Worm (Caenorhabditis elegans): ENCODE results near the gene Y61A9LA.3.
"Not testable (repeated sequence)": the region's sequence is repeated elsewhere in the genome, so short reads cannot be mapped to it uniquely, and the experiment has no call there.

The Y61A9LA.3 gene

DNA sequence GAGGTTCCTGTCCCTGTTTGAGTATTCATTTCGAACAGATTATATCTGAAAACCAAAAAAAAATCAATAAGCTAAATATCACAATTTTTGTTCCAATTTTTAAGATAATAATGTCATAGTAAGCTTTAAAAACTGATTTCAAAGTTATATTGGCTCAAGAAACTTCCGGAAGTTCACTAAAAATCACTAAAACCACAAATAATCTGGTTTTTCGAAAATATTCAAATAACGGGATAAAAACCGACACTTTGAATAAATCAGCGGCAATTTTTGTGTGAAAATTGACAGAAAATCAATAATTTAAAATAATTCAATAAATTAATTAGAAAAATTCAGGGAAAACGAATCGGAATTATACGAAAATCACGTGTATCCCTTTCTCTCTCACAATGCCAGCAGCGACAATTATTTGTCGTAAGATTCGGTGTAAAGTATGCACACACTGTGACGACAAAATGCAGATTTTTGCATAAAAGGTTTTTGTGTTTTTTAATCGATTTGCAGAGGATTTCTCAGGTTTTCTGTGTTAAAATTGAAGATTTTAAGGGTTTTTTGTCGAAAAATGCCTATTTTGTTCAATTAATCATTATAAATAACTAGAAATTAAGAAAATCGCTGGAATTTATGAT is 820 bp upstream of the Y61A9LA.3 start, which contains the start of gene sut-2:
TSS of gene sut-2 (minus strand) at position 51 of the 629 bp plus-strand sequence.
- TF ChIP-seq ceh-13 (GFP tag; optimal IDR thresholded peaks at IDR 0.05) (no peak), B0310.2 (tag; optimal IDR thresholded peaks at IDR 0.05) (no peak), ama-1 (optimal IDR thresholded peaks at IDR 0.05) (no peak), tra-4 (tag; optimal IDR thresholded peaks at IDR 0.05) (no peak), scrt-1 (GFP tag; IDR thresholded peaks at IDR 0.05) (no peak), tbx-37 (GFP tag; conservative IDR thresholded peaks at IDR 0.05) (no peak), hnd-1 (tag; optimal IDR thresholded peaks at IDR 0.05) (no peak), sea-1 (GFP tag; conservative IDR thresholded peaks at IDR 0.05) (no peak), flt-1 (GFP tag; IDR thresholded peaks at IDR 0.05) (no peak), ceh-36 (tag; optimal IDR thresholded peaks at IDR 0.05) (no peak), pes-1 (GFP tag; IDR thresholded peaks at IDR 0.05) (no peak), aly-1 (tag; optimal IDR thresholded peaks at IDR 0.05) (no peak), hmbx-1 (tag; optimal IDR thresholded peaks at IDR 0.05) (no peak), tbx-11 (GFP tag; IDR thresholded peaks at IDR 0.05) (no peak)

DNA sequence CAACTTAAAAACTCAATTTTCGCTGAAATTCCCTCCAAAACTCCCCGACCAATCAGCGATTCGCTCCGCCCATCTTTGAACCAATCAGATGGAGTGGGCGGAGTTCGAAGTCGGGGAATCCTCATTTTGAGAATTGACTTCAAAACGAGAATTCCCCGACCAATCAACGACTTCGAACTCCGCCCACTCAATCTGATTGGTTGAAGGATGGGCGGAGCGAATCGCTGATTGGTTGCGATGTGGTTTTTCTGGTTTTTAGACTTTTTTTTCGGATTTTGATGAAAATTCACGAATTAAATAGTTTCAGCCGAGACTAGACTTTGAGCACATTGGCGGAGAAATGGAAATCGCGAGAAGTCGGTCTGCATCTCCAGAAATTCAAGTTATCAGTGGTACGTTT is 1.1 kb downstream of the Y61A9LA.3 start:
- TF ChIP-seq ets-7 (tag; optimal IDR thresholded peaks at IDR 0.05) = no peak
- no peak for TF ChIP-seq ama-1 (optimal IDR thresholded peaks at IDR 0.05)
- no peak for TF ChIP-seq ceh-36 (tag; optimal IDR thresholded peaks at IDR 0.05)
- TF ChIP-seq aly-1 (tag; optimal IDR thresholded peaks at IDR 0.05) = no peak
- no peak for TF ChIP-seq ceh-13 (GFP tag; optimal IDR thresholded peaks at IDR 0.05)
- TF ChIP-seq pes-1 (GFP tag; IDR thresholded peaks at IDR 0.05) = no peak
- no peak for TF ChIP-seq B0310.2 (tag; optimal IDR thresholded peaks at IDR 0.05)
- TF ChIP-seq tbx-11 (GFP tag; IDR thresholded peaks at IDR 0.05) = no peak
- TF ChIP-seq hmg-4 (GFP tag; optimal IDR thresholded peaks at IDR 0.05) = no peak
- TF ChIP-seq hnd-1 (tag; optimal IDR thresholded peaks at IDR 0.05) = no peak
- TF ChIP-seq hmbx-1 (tag; optimal IDR thresholded peaks at IDR 0.05) = no peak

DNA sequence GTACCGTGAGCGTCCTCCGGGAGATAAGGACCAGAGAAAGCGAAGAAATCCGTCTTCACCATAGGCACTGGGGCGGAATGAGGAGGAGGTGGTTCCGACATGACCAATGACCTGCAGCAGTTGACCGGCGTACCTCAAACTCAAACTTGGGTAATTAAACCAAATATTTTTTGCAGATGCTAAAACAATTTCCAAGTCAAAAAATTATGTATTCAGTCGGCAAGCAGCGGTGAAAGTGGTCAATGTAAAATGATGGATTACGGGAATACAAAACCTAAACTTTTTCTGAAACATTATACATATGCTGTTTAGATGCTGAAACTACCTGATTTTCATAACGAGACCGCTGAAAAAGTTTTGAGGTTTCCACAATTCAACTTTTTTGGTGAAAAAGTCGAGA is 2.9 kb downstream of the Y61A9LA.3 start, which contains the start of gene hpo-39:
TSS of gene hpo-39 (minus strand) at position 101 of the 400 bp plus-strand sequence.
- not testable (repeated sequence) for TF ChIP-seq scrt-1 (GFP tag; IDR thresholded peaks at IDR 0.05); ets-7 (tag; optimal IDR thresholded peaks at IDR 0.05); ceh-13 (GFP tag; optimal IDR thresholded peaks at IDR 0.05)

DNA sequence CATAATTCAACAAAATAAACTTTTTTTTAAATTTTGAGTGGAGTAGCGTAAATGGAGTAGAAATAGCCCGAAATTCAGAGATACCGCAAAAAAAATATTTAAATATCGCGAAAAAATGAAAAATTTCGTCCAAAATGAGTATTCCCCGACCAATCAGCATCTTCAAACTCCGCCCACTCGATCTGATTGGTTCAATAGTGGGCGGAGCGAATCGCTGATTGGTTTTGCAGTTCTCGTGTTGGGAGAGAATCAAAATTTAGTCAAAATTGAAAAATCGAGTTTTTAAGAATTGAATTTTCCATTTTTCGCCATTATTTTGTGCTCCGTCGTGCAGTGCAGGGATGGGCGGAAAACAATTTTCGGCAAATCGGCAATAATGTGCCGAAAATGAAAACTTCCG is 4.5 kb downstream of the Y61A9LA.3 start:
- TF ChIP-seq ceh-36 (tag; optimal IDR thresholded peaks at IDR 0.05) (no peak), pes-1 (GFP tag; IDR thresholded peaks at IDR 0.05) (no peak), aly-1 (tag; optimal IDR thresholded peaks at IDR 0.05) (no peak), tbx-37 (GFP tag; conservative IDR thresholded peaks at IDR 0.05) (no peak), B0310.2 (tag; optimal IDR thresholded peaks at IDR 0.05) (no peak), tra-4 (tag; optimal IDR thresholded peaks at IDR 0.05) (no peak), F13C5.2 (tag; optimal IDR thresholded peaks at IDR 0.05) (no peak), hmg-4 (GFP tag; optimal IDR thresholded peaks at IDR 0.05) (no peak), tbx-11 (GFP tag; IDR thresholded peaks at IDR 0.05) (no peak), sea-1 (GFP tag; conservative IDR thresholded peaks at IDR 0.05) (no peak), scrt-1 (GFP tag; IDR thresholded peaks at IDR 0.05) (no peak), flt-1 (GFP tag; IDR thresholded peaks at IDR 0.05) (no peak), ets-7 (tag; optimal IDR thresholded peaks at IDR 0.05) (no peak), hnd-1 (tag; optimal IDR thresholded peaks at IDR 0.05) (no peak), hmbx-1 (tag; optimal IDR thresholded peaks at IDR 0.05) (no peak), ama-1 (optimal IDR thresholded peaks at IDR 0.05) (no peak), ceh-13 (GFP tag; optimal IDR thresholded peaks at IDR 0.05) (no peak)

DNA sequence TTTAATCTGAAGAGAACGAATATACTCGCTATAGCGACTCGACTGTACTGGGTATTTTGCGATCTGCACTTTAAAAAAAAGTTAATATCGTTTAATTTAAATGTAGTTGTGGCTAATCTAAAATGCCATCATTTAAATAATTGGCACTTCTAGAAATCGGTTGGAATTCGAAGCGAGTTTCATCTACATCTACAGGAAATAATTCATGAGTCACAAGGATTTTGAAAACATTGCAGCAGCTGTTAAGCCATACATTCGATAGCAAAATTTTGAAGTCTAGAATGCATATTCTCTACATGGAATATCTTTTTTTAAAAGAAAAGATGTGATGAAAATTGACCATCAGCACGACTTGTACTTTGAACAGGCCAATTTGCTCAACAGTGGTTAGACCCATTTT is 9.7 kb downstream of the Y61A9LA.3 start:
- TF ChIP-seq hnd-1 (tag; optimal IDR thresholded peaks at IDR 0.05) (no peak), tbx-11 (GFP tag; IDR thresholded peaks at IDR 0.05) (no peak), F13C5.2 (tag; optimal IDR thresholded peaks at IDR 0.05) (no peak), hmbx-1 (tag; optimal IDR thresholded peaks at IDR 0.05) (no peak), sea-1 (GFP tag; conservative IDR thresholded peaks at IDR 0.05) (no peak), B0310.2 (tag; optimal IDR thresholded peaks at IDR 0.05) (no peak), ceh-36 (tag; optimal IDR thresholded peaks at IDR 0.05) (no peak), tbx-37 (GFP tag; conservative IDR thresholded peaks at IDR 0.05) (no peak), ets-7 (tag; optimal IDR thresholded peaks at IDR 0.05) (no peak), scrt-1 (GFP tag; IDR thresholded peaks at IDR 0.05) (no peak), aly-1 (tag; optimal IDR thresholded peaks at IDR 0.05) (no peak), flt-1 (GFP tag; IDR thresholded peaks at IDR 0.05) (no peak), hmg-4 (GFP tag; optimal IDR thresholded peaks at IDR 0.05) (no peak), tra-4 (tag; optimal IDR thresholded peaks at IDR 0.05) (no peak)

DNA sequence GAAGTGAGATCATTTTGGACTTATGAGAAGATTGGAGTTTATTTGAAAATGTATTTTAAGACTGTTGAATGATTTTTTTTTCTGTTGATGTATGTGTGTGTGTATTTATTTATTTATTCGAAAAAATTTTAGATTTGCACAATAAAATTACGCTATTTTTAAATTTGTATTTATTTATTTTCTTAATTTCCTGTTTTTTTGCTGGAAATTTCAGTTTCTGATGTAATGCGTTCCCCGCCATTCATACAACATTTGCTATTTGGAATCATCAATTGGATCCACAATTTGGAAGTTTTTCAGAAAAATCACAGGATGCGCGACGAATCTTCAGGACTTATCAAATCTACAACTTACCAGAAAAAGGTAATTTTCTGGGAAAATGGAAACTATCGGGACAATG is 14.1 kb downstream of the Y61A9LA.3 start, which contains the start of gene Y61A9LA.1:
TSS of gene Y61A9LA.1 (plus strand) at position 301 of the 400 bp plus-strand sequence.
- TF ChIP-seq hmg-4 (GFP tag; optimal IDR thresholded peaks at IDR 0.05) = no peak
- no peak for TF ChIP-seq flt-1 (GFP tag; IDR thresholded peaks at IDR 0.05)
- no peak for TF ChIP-seq sea-1 (GFP tag; conservative IDR thresholded peaks at IDR 0.05)
- TF ChIP-seq ama-1 (optimal IDR thresholded peaks at IDR 0.05) = no peak
- no peak for TF ChIP-seq scrt-1 (GFP tag; IDR thresholded peaks at IDR 0.05)
- no peak for TF ChIP-seq ets-7 (tag; optimal IDR thresholded peaks at IDR 0.05)
- TF ChIP-seq ceh-36 (tag; optimal IDR thresholded peaks at IDR 0.05) = no peak
- no peak for TF ChIP-seq pes-1 (GFP tag; IDR thresholded peaks at IDR 0.05)
- no peak for TF ChIP-seq B0310.2 (tag; optimal IDR thresholded peaks at IDR 0.05)
- no peak for TF ChIP-seq ceh-13 (GFP tag; optimal IDR thresholded peaks at IDR 0.05)
- no peak for TF ChIP-seq tbx-11 (GFP tag; IDR thresholded peaks at IDR 0.05)
- TF ChIP-seq tra-4 (tag; optimal IDR thresholded peaks at IDR 0.05) = no peak
- no peak for TF ChIP-seq F13C5.2 (tag; optimal IDR thresholded peaks at IDR 0.05)
- no peak for TF ChIP-seq tbx-37 (GFP tag; conservative IDR thresholded peaks at IDR 0.05)
- no peak for TF ChIP-seq hmbx-1 (tag; optimal IDR thresholded peaks at IDR 0.05)
- TF ChIP-seq hnd-1 (tag; optimal IDR thresholded peaks at IDR 0.05) = no peak
- TF ChIP-seq aly-1 (tag; optimal IDR thresholded peaks at IDR 0.05) = no peak

DNA sequence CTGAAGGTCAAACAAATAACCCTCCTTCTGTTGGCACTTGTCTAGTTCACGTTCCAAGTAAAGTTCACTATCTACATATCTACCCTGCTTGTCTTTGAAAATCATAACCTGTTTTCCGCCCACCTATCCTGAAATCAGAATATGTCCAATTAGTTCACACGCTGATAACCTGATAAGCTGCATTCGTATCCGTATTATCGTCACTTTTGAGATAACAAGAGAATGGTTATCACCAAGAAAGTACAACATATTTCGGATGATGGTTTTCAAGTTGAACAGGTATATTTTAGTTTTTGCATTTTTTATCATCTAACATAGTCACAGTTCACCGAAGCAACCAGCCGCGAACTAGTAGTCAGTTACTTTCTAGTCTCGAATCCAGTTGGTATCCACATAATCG is 19.9 kb downstream of the Y61A9LA.3 start:
- TF ChIP-seq ceh-13 (GFP tag; optimal IDR thresholded peaks at IDR 0.05) = no peak
- TF ChIP-seq pes-1 (GFP tag; IDR thresholded peaks at IDR 0.05) = no peak
- TF ChIP-seq sea-1 (GFP tag; conservative IDR thresholded peaks at IDR 0.05) = no peak
- TF ChIP-seq tbx-37 (GFP tag; conservative IDR thresholded peaks at IDR 0.05) = no peak
- no peak for TF ChIP-seq scrt-1 (GFP tag; IDR thresholded peaks at IDR 0.05)
- TF ChIP-seq ama-1 (optimal IDR thresholded peaks at IDR 0.05) = no peak
- no peak for TF ChIP-seq hmg-4 (GFP tag; optimal IDR thresholded peaks at IDR 0.05)
- TF ChIP-seq flt-1 (GFP tag; IDR thresholded peaks at IDR 0.05) = no peak
- TF ChIP-seq B0310.2 (tag; optimal IDR thresholded peaks at IDR 0.05) = no peak
- no peak for TF ChIP-seq hmbx-1 (tag; optimal IDR thresholded peaks at IDR 0.05)
